Worm (Caenorhabditis elegans): ENCODE data around the gene F19H6.4.

- no peak for TF ChIP-seq hlh-17 (GFP tag; optimal IDR thresholded peaks at IDR 0.05; ENCODE audit: borderline replicate concordance)
- TF ChIP-seq unc-86 (tag; optimal IDR thresholded peaks at IDR 0.05): no peak
- TF ChIP-seq swsn-7 (tag; optimal IDR thresholded peaks at IDR 0.05): no peak
- TF ChIP-seq dsc-1 (tag; optimal IDR thresholded peaks at IDR 0.05): no peak
- TF ChIP-seq mdl-1 (tag; optimal IDR thresholded peaks at IDR 0.05): no peak
- no peak for TF ChIP-seq lin-15B (tag; optimal IDR thresholded peaks at IDR 0.05)
- no peak for TF ChIP-seq lin-39 (tag; optimal IDR thresholded peaks at IDR 0.05)
These were observed 17.2 kb upstream of the F19H6.4 start, which contains the start of gene F42F12.14 for ce11 chrX:12348329-12348728.
